Fruit fly (Drosophila melanogaster): ENCODE measurements around the gene loh.

Gene loh

dm6 chr2L:10422643-10423606, 19.4 kb upstream of the loh start, which contains the start of the genes pie and Wdfy2 (continued):
- TF ChIP-seq pzg (GFP tag; optimal IDR thresholded peaks at IDR 0.05) (peak; percentile 35), CG34376 (GFP tag; optimal IDR thresholded peaks at IDR 0.05) (no peak), pfk (GFP tag; optimal IDR thresholded peaks at IDR 0.05) (peak; percentile 80), CG11723 (GFP tag; optimal IDR thresholded peaks at IDR 0.05) (peak; percentile 74), CG4360 (GFP tag; IDR thresholded peaks at IDR 0.05) (no peak), hth (optimal IDR thresholded peaks at IDR 0.05) (no peak), Xrp1 (GFP tag; IDR thresholded peaks at IDR 0.05) (no peak), Eip74EF (GFP tag; optimal IDR thresholded peaks at IDR 0.05) (peak in 1 of 2 experiments; percentile 88), CG13123 (GFP tag; optimal IDR thresholded peaks at IDR 0.05) (no peak), CG7271 (tag; optimal IDR thresholded peaks at IDR 0.05) (no peak), mld (GFP tag; IDR thresholded peaks at IDR 0.05; ENCODE audit: partially characterized antibody) (no peak), Atf-2 (GFP tag; optimal IDR thresholded peaks at IDR 0.05) (no peak), sug (tag; optimal IDR thresholded peaks at IDR 0.05) (no peak), CG14710 (tag; optimal IDR thresholded peaks at IDR 0.05) (peak; percentile 39), Oaz (GFP tag; IDR thresholded peaks at IDR 0.05) (no peak), Ptx1 (GFP tag; IDR thresholded peaks at IDR 0.05) (0 out of 2 replicates have a peak, but pooled peaks have one; percentile 28), CG8281 (tag; optimal IDR thresholded peaks at IDR 0.05) (no peak), YL-1 (GFP tag; optimal IDR thresholded peaks at IDR 0.05) (peak; percentile 19), Nf-YC (tag; optimal IDR thresholded peaks at IDR 0.05) (peak; percentile 1), trem (tag; optimal IDR thresholded peaks at IDR 0.05) (peak; percentile 4), lab (GFP tag; optimal IDR thresholded peaks at IDR 0.05) (no peak), slbo (GFP tag; IDR thresholded peaks at IDR 0.05) (0 out of 2 replicates have a peak, but pooled peaks have one; percentile 22), CG17361 (GFP tag; IDR thresholded peaks at IDR 0.05) (peak; percentile 56; the same call in 1 of the 3 replicates), CG8924 (tag; optimal IDR thresholded peaks at IDR 0.05) (peak; percentile 10), ap (GFP tag; IDR thresholded peaks at IDR 0.05) (no peak), MBD-R2 (GFP tag; IDR thresholded peaks at IDR 0.05) (peak; percentile 40; the same call in 1 of the 2 replicates), CG31365 (tag; optimal IDR thresholded peaks at IDR 0.05) (no peak), Meics (GFP tag; optimal IDR thresholded peaks at IDR 0.05) (no peak), CG6683 (GFP tag; optimal IDR thresholded peaks at IDR 0.05) (no peak), CG11398 (GFP tag; optimal IDR thresholded peaks at IDR 0.05) (no peak), dmrt11E (tag; optimal IDR thresholded peaks at IDR 0.05) (peak; percentile 8), HmgD (GFP tag; optimal IDR thresholded peaks at IDR 0.05) (no peak), phol (tag; optimal IDR thresholded peaks at IDR 0.05) (peak; percentile 39), Dref (GFP tag; IDR thresholded peaks at IDR 0.05) (peak; percentile 47), Dp (GFP tag; optimal IDR thresholded peaks at IDR 0.05) (peak; percentile 73), CG3838 (GFP tag; optimal IDR thresholded peaks at IDR 0.05) (no peak), CG30020 (tag; optimal IDR thresholded peaks at IDR 0.05) (peak; percentile 97), Sox102F (GFP tag; optimal IDR thresholded peaks at IDR 0.05) (no peak), CG15514 (GFP tag; optimal IDR thresholded peaks at IDR 0.05) (peak; percentile 22), Med (GFP tag) (peak; percentile 65), CG1603 (tag; optimal IDR thresholded peaks at IDR 0.05) (peak; percentile 99), Rfx (GFP tag; IDR thresholded peaks at IDR 0.05) (0 out of 2 replicates have a peak, but pooled peaks have one; percentile 13), Mes4 (GFP tag; optimal IDR thresholded peaks at IDR 0.05) (no peak), lmd (GFP tag; IDR thresholded peaks at IDR 0.05) (no peak), CG2116 (GFP tag; optimal IDR thresholded peaks at IDR 0.05) (peak; percentile 77), ato (GFP tag; IDR thresholded peaks at IDR 0.05; ENCODE audit: partially characterized antibody) (no peak), zen (tag; optimal IDR thresholded peaks at IDR 0.05) (peak; percentile 15)
